Fruit fly (Drosophila melanogaster) whole organism, embryonic: ENCODE measurements around the gene CG31974.

Experiments
- Aef1 ChIP-seq: fragments of 200-800 bp; sonication (Bioruptor generic); IDR thresholded peaks from 3 replicates; pipeline ENCODE4 v1.3.6; 2022; ENCODE audit warnings: missing biosample characterization, missing genetic modification characterization
- Atf-2 ChIP-seq: fragments of 200-800 bp; sonication (Bioruptor generic); optimal IDR thresholded peaks from 2 replicates; lab custom pipeline; 2016; ENCODE audit warnings: missing biosample characterization, missing genetic modification characterization
- BtbVII ChIP-seq: fragments of 200-800 bp; sonication (Bioruptor generic); optimal IDR thresholded peaks from 3 replicates; lab custom pipeline; 2017; ENCODE audit warnings: missing biosample characterization, mild to moderate bottlenecking, missing genetic modification characterization
- Bteb2 ChIP-seq: fragments of 200-800 bp; sonication (Bioruptor generic); optimal IDR thresholded peaks from 2 replicates; lab custom pipeline; 2016; ENCODE audit warnings: missing biosample characterization, missing genetic modification characterization
- CG10321 ChIP-seq: fragments of 200-800 bp; sonication (Bioruptor generic); IDR thresholded peaks from 2 replicates; pipeline ENCODE4 v1.3.6; 2022; ENCODE audit warnings: missing biosample characterization, missing genetic modification characterization
- CG10543 ChIP-seq: fragments of 200-800 bp; sonication (Bioruptor generic); optimal IDR thresholded peaks from 3 replicates; lab custom pipeline; 2017; ENCODE audit warnings: missing biosample characterization, mild to moderate bottlenecking, missing genetic modification characterization, moderate library complexity
- CG11247 ChIP-seq: fragments of 200-800 bp; sonication (Bioruptor generic); IDR thresholded peaks from 2 replicates; pipeline ENCODE4 v1.3.6; 2022; ENCODE audit warnings: missing biosample characterization, missing genetic modification characterization
- CG11695 ChIP-seq: fragments of 200-800 bp; sonication (Bioruptor generic); IDR thresholded peaks from 3 replicates; pipeline ENCODE4 v1.3.6; 2022; ENCODE audit warnings: missing biosample characterization, missing genetic modification characterization
- CG13287 ChIP-seq: fragments of 200-800 bp; sonication (Bioruptor generic); IDR thresholded peaks from 2 replicates; pipeline ENCODE4 v1.3.6; 2022; ENCODE audit warnings: missing biosample characterization, missing genetic modification characterization; ENCODE audit not compliant: partially characterized antibody
- CG14014 ChIP-seq: fragments of 200-800 bp; sonication (Bioruptor generic); IDR thresholded peaks from 2 replicates; pipeline ENCODE4 v1.3.6; 2022; ENCODE audit warnings: missing biosample characterization, missing genetic modification characterization
- CG14710 ChIP-seq: fragments of 200-800 bp; sonication (Bioruptor generic); optimal IDR thresholded peaks from 3 replicates; lab custom pipeline; 2019; ENCODE audit warnings: missing biosample characterization, mild to moderate bottlenecking, missing genetic modification characterization, moderate library complexity
- CG17829 ChIP-seq: fragments of 200-800 bp; optimal IDR thresholded peaks from 2 replicates; lab custom pipeline; 2019; ENCODE audit warnings: missing biosample characterization, mild to moderate bottlenecking, missing genetic modification characterization, moderate library complexity
- CG2120 ChIP-seq: fragments of 200-800 bp; sonication (Bioruptor generic); optimal IDR thresholded peaks from 3 replicates; lab custom pipeline; 2016; ENCODE audit warnings: missing biosample characterization, missing genetic modification characterization
- CG2129 ChIP-seq: fragments of 200-800 bp; sonication (Bioruptor generic); IDR thresholded peaks from 2 replicates; pipeline ENCODE4 v1.3.6; 2022; ENCODE audit warnings: missing biosample characterization, missing genetic modification characterization; ENCODE audit not compliant: partially characterized antibody
- CG2889 ChIP-seq: fragments of 200-800 bp; sonication (Bioruptor generic); IDR thresholded peaks from 3 replicates; pipeline ENCODE4 v1.3.6; 2022; ENCODE audit warnings: missing biosample characterization, missing genetic modification characterization
- CG31441 ChIP-seq: fragments of 200-800 bp; sonication (Bioruptor generic); IDR thresholded peaks from 2 replicates; pipeline ENCODE4 v1.3.6; 2022; ENCODE audit warnings: missing biosample characterization, missing genetic modification characterization
- CG33213 ChIP-seq: fragments of 200-800 bp; sonication (Bioruptor generic); optimal IDR thresholded peaks from 3 replicates; lab custom pipeline; 2016; ENCODE audit warnings: missing biosample characterization, missing genetic modification characterization
- CG34376 ChIP-seq: fragments of 200-800 bp; sonication (Bioruptor generic); optimal IDR thresholded peaks from 2 replicates; lab custom pipeline; 2018; ENCODE audit warnings: missing biosample characterization, mild to moderate bottlenecking, missing genetic modification characterization
- CG3995 ChIP-seq: fragments of 200-800 bp; sonication (Bioruptor generic); optimal IDR thresholded peaks from 3 replicates; lab custom pipeline; 2016; ENCODE audit warnings: missing biosample characterization, missing genetic modification characterization
- CG4820 ChIP-seq: fragments of 200-800 bp; sonication (Bioruptor generic); optimal IDR thresholded peaks from 3 replicates; lab custom pipeline; 2016; ENCODE audit warnings: missing biosample characterization, missing genetic modification characterization
- CG7987 ChIP-seq: fragments of 200-800 bp; sonication (Bioruptor generic); optimal IDR thresholded peaks from 2 replicates; lab custom pipeline; 2018; ENCODE audit warnings: missing biosample characterization, mild to moderate bottlenecking, missing genetic modification characterization, moderate library complexity
- CG8388 ChIP-seq: fragments of 200-800 bp; sonication (Bioruptor generic); optimal IDR thresholded peaks from 2 replicates; lab custom pipeline; 2019; ENCODE audit warnings: missing biosample characterization, mild to moderate bottlenecking, missing genetic modification characterization, moderate library complexity
- CG8765 ChIP-seq: fragments of 200-800 bp; sonication (Bioruptor generic); IDR thresholded peaks from 2 replicates; pipeline ENCODE4 v1.3.6; 2022; ENCODE audit warnings: missing biosample characterization, missing genetic modification characterization
- Dip2 ChIP-seq: fragments of 200-800 bp; sonication (Bioruptor generic); IDR thresholded peaks from 2 replicates; pipeline ENCODE4 v1.3.6; 2022; ENCODE audit warnings: missing biosample characterization, missing genetic modification characterization
- Doc3 ChIP-seq: fragments of 200-800 bp; sonication (Bioruptor generic); IDR thresholded peaks from 3 replicates; pipeline ENCODE4 v1.3.6; 2022; ENCODE audit warnings: missing biosample characterization, missing genetic modification characterization; ENCODE audit not compliant: partially characterized antibody
- ERR ChIP-seq: fragments of 200-800 bp; sonication (Bioruptor generic); optimal IDR thresholded peaks from 2 replicates; lab custom pipeline; 2016; ENCODE audit warnings: missing biosample characterization, missing genetic modification characterization
- H15 ChIP-seq: fragments of 200-800 bp; sonication (Bioruptor generic); IDR thresholded peaks from 3 replicates; pipeline ENCODE4 v1.3.6; 2022; ENCODE audit warnings: missing biosample characterization, missing genetic modification characterization
- Hr39 ChIP-seq: fragments of >200 bp; optimal IDR thresholded peaks from 2 replicates; lab custom pipeline; 2017
- Meics ChIP-seq: fragments of 200-800 bp; sonication (Bioruptor generic); optimal IDR thresholded peaks from 2 replicates; lab custom pipeline; 2017; ENCODE audit warnings: missing biosample characterization, mild to moderate bottlenecking, missing genetic modification characterization
- Nf-YA ChIP-seq: fragments of 200-800 bp; sonication (Bioruptor generic); IDR thresholded peaks from 2 replicates; pipeline ENCODE4 v1.3.6; 2022; ENCODE audit warnings: missing biosample characterization, missing genetic modification characterization
- Poxn ChIP-seq: fragments of 200-800 bp; sonication (Bioruptor generic); IDR thresholded peaks from 2 replicates; pipeline ENCODE4 v1.3.6; 2022; ENCODE audit warnings: missing biosample characterization, missing genetic modification characterization
- Stat92E ChIP-seq, 3 experiments: fragments of >200 bp in 2 of 3; fragments of 200-800 bp in 1 of 3; sonication (Bioruptor generic) in 1 of 3; optimal IDR thresholded peaks; 2 replicates each; lab custom pipeline; 2017 to 2019; ENCODE audit warnings: missing biosample characterization in 3 of 3, missing genetic modification characterization in 3 of 3, mild to moderate bottlenecking in 1 of 3, moderate library complexity in 1 of 3
- Taf1 ChIP-seq: fragments of 200-800 bp; sonication (Bioruptor generic); IDR thresholded peaks from 2 replicates; pipeline ENCODE4 v1.3.6; 2022; ENCODE audit warnings: missing biosample characterization, missing genetic modification characterization
- aop ChIP-seq: fragments of 200-800 bp; sonication (Bioruptor generic); IDR thresholded peaks from 2 replicates; pipeline ENCODE4 v1.3.6; 2022; ENCODE audit warnings: missing biosample characterization, missing genetic modification characterization
- cato ChIP-seq: fragments of 200-800 bp; sonication (Bioruptor generic); optimal IDR thresholded peaks from 2 replicates; lab custom pipeline; 2016; ENCODE audit warnings: missing biosample characterization, missing genetic modification characterization, borderline replicate concordance
- cg ChIP-seq: fragments of 200-800 bp; sonication (Bioruptor generic); optimal IDR thresholded peaks from 3 replicates; lab custom pipeline; 2019; ENCODE audit warnings: missing biosample characterization, mild to moderate bottlenecking, missing genetic modification characterization, moderate library complexity
- ci ChIP-seq: fragments of 200-800 bp; sonication (Bioruptor generic); IDR thresholded peaks from 3 replicates; pipeline ENCODE4 v1.3.6; 2022; ENCODE audit warnings: missing biosample characterization, missing genetic modification characterization
- ems ChIP-seq: fragments of 200-800 bp; sonication (Bioruptor generic); optimal IDR thresholded peaks from 3 replicates; lab custom pipeline; 2016; ENCODE audit warnings: missing biosample characterization, missing genetic modification characterization
- eve ChIP-seq, 2 experiments: fragments of >200 bp; optimal IDR thresholded peaks; 2 replicates each; lab custom pipeline; 2017; ENCODE audit warnings: missing biosample characterization in 2 of 2, missing genetic modification characterization in 2 of 2
- hth ChIP-seq: fragments of >200 bp; optimal IDR thresholded peaks from 2 replicates; lab custom pipeline; 2017; ENCODE audit warnings: inconsistent platforms
- lilli ChIP-seq: fragments of 200-800 bp; sonication (Bioruptor generic); optimal IDR thresholded peaks from 3 replicates; lab custom pipeline; 2016; ENCODE audit warnings: missing biosample characterization, missing genetic modification characterization
- lmd ChIP-seq: fragments of 200-800 bp; sonication (Bioruptor generic); IDR thresholded peaks from 2 replicates; pipeline ENCODE4 v1.3.6; 2022; ENCODE audit warnings: missing biosample characterization, missing genetic modification characterization
- onecut ChIP-seq: fragments of 200-800 bp; sonication (Bioruptor generic); IDR thresholded peaks from 2 replicates; pipeline ENCODE4 v1.3.6; 2022; ENCODE audit warnings: missing biosample characterization, missing genetic modification characterization
- ro ChIP-seq: fragments of 200-800 bp; sonication (Bioruptor generic); IDR thresholded peaks from 2 replicates; pipeline ENCODE4 v1.3.6; 2022; ENCODE audit warnings: missing biosample characterization, missing genetic modification characterization
- sens ChIP-seq: fragments of 200-800 bp; sonication (Bioruptor generic); peaks from one replicate; lab custom pipeline; 2016; ENCODE audit warnings: missing biosample characterization, missing genetic modification characterization
- sna ChIP-seq: fragments of 200-800 bp; sonication (Bioruptor generic); IDR thresholded peaks from 2 replicates; pipeline ENCODE4 v1.3.6; 2022; ENCODE audit warnings: missing biosample characterization, missing genetic modification characterization; ENCODE audit not compliant: partially characterized antibody
- sug ChIP-seq: fragments of 200-800 bp; optimal IDR thresholded peaks from 2 replicates; lab custom pipeline; 2019; ENCODE audit warnings: missing biosample characterization, mild to moderate bottlenecking, missing genetic modification characterization, moderate library complexity
- tin ChIP-seq: fragments of 200-800 bp; sonication (Bioruptor generic); optimal IDR thresholded peaks from 3 replicates; lab custom pipeline; 2016; ENCODE audit warnings: missing biosample characterization, missing genetic modification characterization
- yki ChIP-seq: fragments of >200 bp; optimal IDR thresholded peaks from 3 replicates; lab custom pipeline; 2018

The CG31974 gene

DNA sequence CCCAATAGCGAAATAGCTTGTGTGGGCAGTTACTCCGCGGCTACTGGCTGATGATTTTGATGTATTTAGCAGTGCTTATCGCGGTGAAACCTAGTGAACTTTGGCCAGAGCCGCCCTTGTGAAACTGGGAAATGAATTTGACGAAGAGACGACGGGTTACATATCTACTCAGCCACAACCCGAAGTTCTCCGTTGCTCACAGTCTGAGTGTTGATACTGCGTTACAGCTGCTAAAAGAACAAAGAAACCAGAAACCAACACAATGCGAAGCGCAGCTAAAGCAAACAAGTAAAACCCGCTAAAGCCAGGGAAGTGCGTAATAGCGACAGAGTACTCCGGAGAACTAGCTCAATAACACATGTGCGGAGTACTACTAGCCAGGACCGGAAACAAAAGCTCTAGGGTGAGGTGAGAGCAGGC, 14.6 kb downstream of the CG31974 start (continued):
- peak; percentile 3 for TF ChIP-seq CG33213 (GFP tag; lab: Kevin White, UChicago)
- TF ChIP-seq CG14014 (GFP tag; lab: Robert Waterston, UW), result 0 out of 2 replicates have a peak, but pooled peaks have one; percentile 20
- TF ChIP-seq ERR (GFP tag; lab: Kevin White, UChicago), result no peak
- no peak for TF ChIP-seq lilli (GFP tag; lab: Kevin White, UChicago)
- no peak for TF ChIP-seq CG11247 (GFP tag; lab: Robert Waterston, UW)
- no peak for TF ChIP-seq onecut (GFP tag; lab: Robert Waterston, UW)
- TF ChIP-seq Hr39 (lab: Kevin White, UChicago), result no peak
- no peak for TF ChIP-seq Meics (GFP tag; lab: Kevin White, UChicago)

DNA sequence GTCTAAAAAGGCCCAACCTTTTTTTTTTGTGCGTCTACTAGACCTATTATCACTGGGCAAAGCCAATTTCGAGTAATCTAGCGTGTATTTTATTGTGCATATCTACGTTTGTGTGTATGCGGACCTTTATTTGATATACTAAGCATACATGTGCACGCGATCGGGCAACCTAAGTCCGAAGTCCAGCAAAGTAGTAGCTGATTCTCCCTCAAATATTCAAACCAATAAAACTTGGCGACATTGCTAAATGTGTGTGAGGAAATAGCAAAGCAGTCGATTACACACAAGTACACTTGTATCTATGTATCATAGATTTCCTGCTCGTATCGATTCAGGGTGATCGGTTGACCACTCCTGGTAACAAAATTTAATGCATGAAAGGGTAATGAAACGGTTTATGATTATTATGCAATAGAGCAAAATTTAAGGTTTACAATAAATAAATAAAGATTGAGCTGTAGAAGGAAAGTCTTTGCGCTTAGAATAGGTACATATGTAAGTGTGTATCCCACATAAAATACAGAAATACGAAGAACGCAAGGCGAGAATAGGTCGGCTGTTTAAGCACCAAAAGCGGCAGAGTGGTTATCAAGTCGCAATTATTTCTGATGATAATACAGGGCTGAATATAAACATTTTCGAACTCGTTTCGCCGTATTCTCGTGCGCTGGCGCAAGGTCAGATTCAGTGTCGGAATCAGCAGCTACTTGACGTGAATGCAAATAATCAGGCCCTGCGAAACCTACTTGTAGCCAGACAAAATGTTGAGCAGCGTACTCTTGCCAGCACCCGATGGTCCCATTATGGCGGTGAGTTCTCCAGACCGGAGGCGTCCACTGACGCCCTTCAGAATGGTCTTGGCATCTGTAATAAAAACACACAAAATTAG, 17.3 kb downstream of the CG31974 start:
- TF ChIP-seq CG10543 (GFP tag; lab: Kevin White, UChicago) (peak; percentile 25), CG34376 (GFP tag; lab: Kevin White, UChicago) (peak; percentile 84), Aef1 (no peak), CG31441 (no peak), cato (no peak), CG7987 (GFP tag; lab: Kevin White, UChicago) (peak; percentile 10), CG2120 (no peak), H15 (no peak), CG17829 (tag; lab: Kevin White, UChicago) (no peak), sug (tag; lab: Kevin White, UChicago) (peak; percentile 71), ems (no peak), yki (lab: Kevin White, UChicago) (no peak), Taf1 (no peak), CG13287 (GFP tag; lab: Robert Waterston, UW) (no peak), Atf-2 (GFP tag; lab: Kevin White, UChicago) (no peak), CG8388 (no peak), Poxn (no peak), BtbVII (GFP tag; lab: Kevin White, UChicago) (no peak), ro (no peak), sens (no peak), CG14710 (tag; lab: Kevin White, UChicago) (no peak), hth (lab: Kevin White, UChicago) (no peak), CG10321 (GFP tag; lab: Robert Waterston, UW) (no peak), Nf-YA (GFP tag; lab: Robert Waterston, UW) (no peak), eve (GFP tag; optimal IDR thresholded peaks at IDR 0.05; lab: Kevin White, UChicago) (peak in 1 of 2 experiments; percentile 81), CG3995 (GFP tag; lab: Kevin White, UChicago) (no peak), Dip2 (GFP tag; lab: Robert Waterston, UW) (no peak), cg (peak; percentile 24), CG11247 (GFP tag; lab: Robert Waterston, UW) (no peak), aop (GFP tag; lab: Robert Waterston, UW) (no peak), sna (GFP tag; lab: Robert Waterston, UW) (no peak), lmd (GFP tag; lab: Robert Waterston, UW) (no peak), Doc3 (GFP tag; lab: Robert Waterston, UW) (no peak), Stat92E (GFP tag; optimal IDR thresholded peaks at IDR 0.05; lab: Kevin White, UChicago) (no peak), CG4820 (GFP tag; lab: Kevin White, UChicago) (no peak), CG8765 (GFP tag; lab: Robert Waterston, UW) (no peak), ci (no peak), Hr39 (lab: Kevin White, UChicago) (no peak), CG14014 (GFP tag; lab: Robert Waterston, UW) (no peak), Bteb2 (no peak), CG2889 (no peak), CG11695 (no peak), tin (GFP tag; lab: Kevin White, UChicago) (no peak), CG2129 (GFP tag; lab: Robert Waterston, UW) (no peak)
